Worm (Caenorhabditis elegans) whole organism, L3 larva: ENCODE measurements around the gene mthf-1.

Source experiments
- ama-1 ChIP-seq: fragments of 150-350 bp; optimal IDR thresholded peaks from 2 replicates; lab custom pipeline; 2018
- fos-1 ChIP-seq: fragments of 150-350 bp; optimal IDR thresholded peaks from 2 replicates; lab custom pipeline; 2014; ENCODE audit warnings: missing biosample characterization, missing genetic modification characterization
- lin-39 ChIP-seq: fragments of 150-350 bp; optimal IDR thresholded peaks from 2 replicates; lab custom pipeline; 2018; ENCODE audit warnings: missing biosample characterization, missing genetic modification reagents, missing genetic modification characterization
- lsy-12 ChIP-seq: sonication (generic microtip); optimal IDR thresholded peaks from 2 replicates; lab custom pipeline; 2016; ENCODE audit warnings: mild to moderate bottlenecking, missing genetic modification characterization, missing compliant biosample characterization
- nfya-1 ChIP-seq: sonication (generic microtip); optimal IDR thresholded peaks from 2 replicates; lab custom pipeline; 2017; ENCODE audit warnings: missing genetic modification characterization, mild to moderate bottlenecking, missing compliant biosample characterization, antibody characterized with exemption, moderate library complexity; ENCODE audit not compliant: insufficient read depth
- nhr-23 ChIP-seq: fragments of 150-350 bp; optimal IDR thresholded peaks from 2 replicates; lab custom pipeline; 2014; ENCODE audit warnings: missing biosample characterization, missing genetic modification reagents, missing genetic modification characterization
- nhr-237 ChIP-seq: fragments of 150-350 bp; optimal IDR thresholded peaks from 2 replicates; lab custom pipeline; 2014; ENCODE audit warnings: missing biosample characterization, missing genetic modification characterization
- pha-4 ChIP-seq: fragments of 150-350 bp; optimal IDR thresholded peaks from 2 replicates; lab custom pipeline; 2014; ENCODE audit warnings: missing biosample characterization, missing genetic modification reagents, missing genetic modification characterization
- sea-2 ChIP-seq: fragments of 150-350 bp; sonication (generic microtip); optimal IDR thresholded peaks from 4 replicates; lab custom pipeline; 2014; ENCODE audit warnings: missing biosample characterization, missing genetic modification reagents, missing genetic modification characterization
- skn-1 ChIP-seq: fragments of 150-350 bp; optimal IDR thresholded peaks from 2 replicates; lab custom pipeline; 2014; ENCODE audit warnings: missing biosample characterization, missing genetic modification characterization
- unc-62 ChIP-seq: fragments of 150-350 bp; sonication (generic microtip); optimal IDR thresholded peaks from 4 replicates; lab custom pipeline; 2014; ENCODE audit warnings: missing biosample characterization, missing genetic modification reagents, missing genetic modification characterization

DNA sequence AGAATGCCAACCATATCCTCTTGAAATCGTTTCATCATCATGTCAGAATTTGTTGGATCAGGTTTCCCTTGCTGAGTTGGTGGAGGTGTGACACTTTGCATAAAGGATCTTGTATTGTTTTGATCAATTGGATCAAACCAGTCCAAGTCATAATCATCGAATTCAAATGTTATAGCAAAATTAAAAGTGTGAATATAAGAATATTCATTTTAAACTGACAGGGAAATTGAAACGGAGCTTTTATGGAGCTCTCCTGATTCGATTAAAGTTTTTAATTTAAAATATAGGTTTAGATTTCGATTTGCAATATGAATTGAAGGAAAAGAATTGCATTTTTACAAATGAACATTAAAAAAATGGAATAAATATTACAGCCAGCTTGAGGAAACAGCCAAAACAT, 14.1 kb downstream of the mthf-1 start, which contains the start of gene B0228.9:
- TF ChIP-seq unc-62 (no peak), fos-1 (tag; lab: Kevin White, UChicago) (no peak), ama-1 (lab: Kevin White, UChicago) (no peak), nhr-237 (tag; lab: Kevin White, UChicago) (no peak), nhr-23 (tag; lab: Kevin White, UChicago) (no peak), skn-1 (tag; lab: Kevin White, UChicago) (no peak), nfya-1 (tag; lab: Kevin White, UChicago) (no peak), sea-2 (GFP tag; lab: Kevin White, UChicago) (no peak), lsy-12 (tag; lab: Kevin White, UChicago) (no peak), pha-4 (tag; lab: Kevin White, UChicago) (no peak), lin-39 (tag; lab: Kevin White, UChicago) (no peak)
